Fruit fly (Drosophila melanogaster) whole organism, embryonic: Measurements from ENCODE around the gene CG18749.
A peak's percentile ranks its signal among the peaks of the same experiment; 100 is the strongest.

Experiments
- Adf1 ChIP-seq: fragments of 200-800 bp; sonication (Bioruptor generic); IDR thresholded peaks from 2 replicates; pipeline ENCODE4 v1.3.6; 2022; ENCODE audit warnings: missing biosample characterization, missing genetic modification characterization
- CG12104 ChIP-seq: fragments of 200-800 bp; sonication (Bioruptor generic); optimal IDR thresholded peaks from 3 replicates; lab custom pipeline; 2016; ENCODE audit warnings: missing biosample characterization, missing genetic modification characterization
- CG12155 ChIP-seq: fragments of 200-800 bp; sonication (Bioruptor generic); optimal IDR thresholded peaks from 3 replicates; lab custom pipeline; 2016; ENCODE audit warnings: missing biosample characterization, missing genetic modification characterization
- CG14050 ChIP-seq: fragments of 200-800 bp; sonication (Bioruptor generic); IDR thresholded peaks from 3 replicates; pipeline ENCODE4 v1.3.6; 2022; ENCODE audit warnings: missing biosample characterization, missing genetic modification characterization
- CG15601 ChIP-seq: fragments of 200-800 bp; sonication (Bioruptor generic); optimal IDR thresholded peaks from 3 replicates; lab custom pipeline; 2019; ENCODE audit warnings: missing biosample characterization, mild to moderate bottlenecking, missing genetic modification characterization, moderate library complexity
- CG1647 ChIP-seq: fragments of 200-800 bp; sonication (Bioruptor generic); optimal IDR thresholded peaks from 3 replicates; lab custom pipeline; 2016; ENCODE audit warnings: missing biosample characterization, missing genetic modification characterization
- CG2116 ChIP-seq: fragments of 200-800 bp; sonication (Bioruptor generic); optimal IDR thresholded peaks from 3 replicates; lab custom pipeline; 2018; ENCODE audit warnings: missing biosample characterization, mild to moderate bottlenecking, missing genetic modification characterization
- CG2199 ChIP-seq: fragments of 200-800 bp; sonication (Bioruptor generic); IDR thresholded peaks from 3 replicates; pipeline ENCODE4 v1.3.6; 2022; ENCODE audit warnings: missing biosample characterization, missing genetic modification characterization
- CG30403 ChIP-seq: fragments of 200-800 bp; sonication (Bioruptor generic); optimal IDR thresholded peaks from 3 replicates; lab custom pipeline; 2016; ENCODE audit warnings: missing biosample characterization, missing genetic modification characterization
- CG3163 ChIP-seq: fragments of 200-800 bp; sonication (Bioruptor generic); optimal IDR thresholded peaks from 3 replicates; lab custom pipeline; 2016; ENCODE audit warnings: missing biosample characterization, missing genetic modification characterization
- CG32767 ChIP-seq: fragments of 200-800 bp; sonication (Bioruptor generic); IDR thresholded peaks from 2 replicates; pipeline ENCODE4 v1.3.6; 2022; ENCODE audit warnings: missing biosample characterization, missing genetic modification characterization
- CG3407 ChIP-seq: fragments of 200-800 bp; sonication (Bioruptor generic); optimal IDR thresholded peaks from 2 replicates; lab custom pipeline; 2018; ENCODE audit warnings: missing biosample characterization, mild to moderate bottlenecking, missing genetic modification characterization
- CG4424 ChIP-seq: fragments of 200-800 bp; sonication (Bioruptor generic); optimal IDR thresholded peaks from 3 replicates; lab custom pipeline; 2016; ENCODE audit warnings: missing biosample characterization, missing genetic modification characterization
- CG6654 ChIP-seq: fragments of 200-800 bp; sonication (Bioruptor generic); optimal IDR thresholded peaks from 2 replicates; lab custom pipeline; 2017; ENCODE audit warnings: missing biosample characterization, mild to moderate bottlenecking, missing genetic modification characterization
- CG6765 ChIP-seq: fragments of 200-800 bp; sonication (Bioruptor generic); optimal IDR thresholded peaks from 3 replicates; lab custom pipeline; 2017; ENCODE audit warnings: missing biosample characterization, mild to moderate bottlenecking, missing genetic modification characterization
- CG6813 ChIP-seq: fragments of 200-800 bp; sonication (Bioruptor generic); optimal IDR thresholded peaks from 2 replicates; lab custom pipeline; 2017; ENCODE audit warnings: missing biosample characterization, missing genetic modification characterization, mild to moderate bottlenecking, moderate library complexity, missing genetic modification reagents
- CG7839 ChIP-seq: fragments of 200-800 bp; sonication (Bioruptor generic); optimal IDR thresholded peaks from 3 replicates; lab custom pipeline; 2018; ENCODE audit warnings: missing biosample characterization, mild to moderate bottlenecking, missing genetic modification characterization, moderate library complexity
- CG8478 ChIP-seq: fragments of >200 bp; optimal IDR thresholded peaks from 2 replicates; lab custom pipeline; 2018
- Camta ChIP-seq: fragments of 200-800 bp; sonication (Bioruptor generic); optimal IDR thresholded peaks from 2 replicates; lab custom pipeline; 2016; ENCODE audit warnings: missing biosample characterization, missing genetic modification characterization
- Dbx ChIP-seq: fragments of 200-800 bp; sonication (Bioruptor generic); IDR thresholded peaks from 3 replicates; pipeline ENCODE4 v1.3.6; 2022; ENCODE audit warnings: missing biosample characterization, missing genetic modification characterization
- Dip2 ChIP-seq: fragments of 200-800 bp; sonication (Bioruptor generic); IDR thresholded peaks from 2 replicates; pipeline ENCODE4 v1.3.6; 2022; ENCODE audit warnings: missing biosample characterization, missing genetic modification characterization
- Doc3 ChIP-seq: fragments of 200-800 bp; sonication (Bioruptor generic); IDR thresholded peaks from 3 replicates; pipeline ENCODE4 v1.3.6; 2022; ENCODE audit warnings: missing biosample characterization, missing genetic modification characterization; ENCODE audit not compliant: partially characterized antibody
- Dref ChIP-seq: fragments of 200-800 bp; sonication (Bioruptor generic); IDR thresholded peaks from 2 replicates; pipeline ENCODE4 v1.3.6; 2022; ENCODE audit warnings: missing biosample characterization, missing genetic modification characterization
- Fer2 ChIP-seq: fragments of 200-800 bp; sonication (Bioruptor generic); optimal IDR thresholded peaks from 2 replicates; lab custom pipeline; 2018; ENCODE audit warnings: missing biosample characterization, mild to moderate bottlenecking, missing genetic modification characterization, moderate library complexity
- HLH54F ChIP-seq: fragments of 200-800 bp; sonication (Bioruptor generic); optimal IDR thresholded peaks from 3 replicates; lab custom pipeline; 2016; ENCODE audit warnings: missing biosample characterization, missing genetic modification characterization
- Hand ChIP-seq: fragments of 200-800 bp; sonication (Bioruptor generic); optimal IDR thresholded peaks from 2 replicates; lab custom pipeline; 2017; ENCODE audit warnings: mild to moderate bottlenecking, missing biosample characterization, missing genetic modification reagents, missing genetic modification characterization
- HmgZ ChIP-seq: fragments of 200-800 bp; sonication (Bioruptor generic); optimal IDR thresholded peaks from 2 replicates; lab custom pipeline; 2018; ENCODE audit warnings: missing biosample characterization, mild to moderate bottlenecking, missing genetic modification characterization
- Hr78 ChIP-seq, 2 experiments: fragments of 200-800 bp in 1 of 2; fragments of >200 bp in 1 of 2; sonication (Bioruptor generic) in 1 of 2; optimal IDR thresholded peaks; 2 replicates each; lab custom pipeline; 2017 to 2019; ENCODE audit warnings: missing biosample characterization in 2 of 2, missing genetic modification characterization in 2 of 2, mild to moderate bottlenecking in 1 of 2, moderate library complexity in 1 of 2
- Six4 ChIP-seq: fragments of 200-800 bp; sonication (Bioruptor generic); optimal IDR thresholded peaks from 2 replicates; lab custom pipeline; 2016; ENCODE audit warnings: missing biosample characterization, missing genetic modification characterization
- Spps ChIP-seq: fragments of 200-800 bp; sonication (Bioruptor generic); optimal IDR thresholded peaks from 2 replicates; lab custom pipeline; 2018; ENCODE audit warnings: missing biosample characterization, mild to moderate bottlenecking, missing genetic modification characterization
- Sry-δ ChIP-seq: fragments of 200-800 bp; sonication (Bioruptor generic); optimal IDR thresholded peaks from 2 replicates; lab custom pipeline; 2016; ENCODE audit warnings: missing biosample characterization, missing genetic modification characterization
- Stat92E ChIP-seq, 3 experiments: fragments of >200 bp in 2 of 3; fragments of 200-800 bp in 1 of 3; sonication (Bioruptor generic) in 1 of 3; optimal IDR thresholded peaks; 2 replicates each; lab custom pipeline; 2017 to 2019; ENCODE audit warnings: missing biosample characterization in 3 of 3, missing genetic modification characterization in 3 of 3, mild to moderate bottlenecking in 1 of 3, moderate library complexity in 1 of 3
- TFAM ChIP-seq: fragments of 200-800 bp; sonication (Bioruptor generic); optimal IDR thresholded peaks from 2 replicates; lab custom pipeline; 2017; ENCODE audit warnings: missing biosample characterization, missing genetic modification characterization, inconsistent platforms
- cato ChIP-seq: fragments of 200-800 bp; sonication (Bioruptor generic); optimal IDR thresholded peaks from 2 replicates; lab custom pipeline; 2016; ENCODE audit warnings: missing biosample characterization, missing genetic modification characterization, borderline replicate concordance
- dati ChIP-seq: fragments of 200-800 bp; sonication (Bioruptor generic); IDR thresholded peaks from 2 replicates; pipeline ENCODE4 v1.3.6; 2022; ENCODE audit warnings: missing biosample characterization, missing genetic modification characterization
- dysf ChIP-seq: fragments of 200-800 bp; sonication (Bioruptor generic); IDR thresholded peaks from 3 replicates; pipeline ENCODE4 v1.3.6; 2022; ENCODE audit warnings: missing biosample characterization, missing genetic modification characterization
- fru ChIP-seq: fragments of >200 bp; optimal IDR thresholded peaks from 2 replicates; lab custom pipeline; 2017
- gro ChIP-seq: fragments of 200-800 bp; sonication (Bioruptor generic); optimal IDR thresholded peaks from 2 replicates; lab custom pipeline; 2016; ENCODE audit warnings: missing biosample characterization, missing genetic modification characterization
- ind ChIP-seq: fragments of 200-800 bp; sonication (Bioruptor generic); optimal IDR thresholded peaks from 3 replicates; lab custom pipeline; 2016; ENCODE audit warnings: missing biosample characterization, missing genetic modification characterization
- jing ChIP-seq: fragments of 200-800 bp; sonication (Bioruptor generic); optimal IDR thresholded peaks from 2 replicates; lab custom pipeline; 2018; ENCODE audit warnings: missing biosample characterization, mild to moderate bottlenecking, missing genetic modification characterization
- ken ChIP-seq: fragments of 200-800 bp; sonication (Bioruptor generic); IDR thresholded peaks from 3 replicates; pipeline ENCODE4 v1.3.6; 2022; ENCODE audit warnings: missing biosample characterization, missing genetic modification characterization
- maf-S ChIP-seq: fragments of 200-800 bp; sonication (Bioruptor generic); optimal IDR thresholded peaks from 2 replicates; lab custom pipeline; 2016; ENCODE audit warnings: missing biosample characterization, missing genetic modification characterization
- mirr ChIP-seq: fragments of 200-800 bp; sonication (Bioruptor generic); optimal IDR thresholded peaks from 3 replicates; lab custom pipeline; 2018; ENCODE audit warnings: missing biosample characterization, mild to moderate bottlenecking, missing genetic modification characterization
- mld ChIP-seq: fragments of 200-800 bp; sonication (Bioruptor generic); IDR thresholded peaks from 3 replicates; pipeline ENCODE4 v1.3.6; 2022; ENCODE audit warnings: missing biosample characterization, missing genetic modification characterization; ENCODE audit not compliant: partially characterized antibody
- p53 ChIP-seq: fragments of 200-800 bp; sonication (Bioruptor generic); optimal IDR thresholded peaks from 2 replicates; lab custom pipeline; 2016; ENCODE audit warnings: missing biosample characterization, missing genetic modification characterization
- pb ChIP-seq: fragments of 200-800 bp; sonication (Bioruptor generic); optimal IDR thresholded peaks from 3 replicates; lab custom pipeline; 2016; ENCODE audit warnings: missing biosample characterization, missing genetic modification characterization
- ro ChIP-seq: fragments of 200-800 bp; sonication (Bioruptor generic); IDR thresholded peaks from 2 replicates; pipeline ENCODE4 v1.3.6; 2022; ENCODE audit warnings: missing biosample characterization, missing genetic modification characterization
- shn ChIP-seq: fragments of 200-800 bp; sonication (Bioruptor generic); optimal IDR thresholded peaks from 3 replicates; lab custom pipeline; 2016; ENCODE audit warnings: missing biosample characterization, missing genetic modification characterization
- tgo ChIP-seq: fragments of 200-800 bp; sonication (Bioruptor generic); IDR thresholded peaks from 3 replicates; pipeline ENCODE4 v1.3.6; 2022; ENCODE audit warnings: missing biosample characterization, missing genetic modification characterization
- yki ChIP-seq: fragments of >200 bp; optimal IDR thresholded peaks from 3 replicates; lab custom pipeline; 2018
- zen2 ChIP-seq: fragments of 200-800 bp; sonication (Bioruptor generic); IDR thresholded peaks from 3 replicates; pipeline ENCODE4 v1.3.6; 2022; ENCODE audit warnings: missing biosample characterization, missing genetic modification characterization; ENCODE audit not compliant: partially characterized antibody

Gene CG18749

DNA sequence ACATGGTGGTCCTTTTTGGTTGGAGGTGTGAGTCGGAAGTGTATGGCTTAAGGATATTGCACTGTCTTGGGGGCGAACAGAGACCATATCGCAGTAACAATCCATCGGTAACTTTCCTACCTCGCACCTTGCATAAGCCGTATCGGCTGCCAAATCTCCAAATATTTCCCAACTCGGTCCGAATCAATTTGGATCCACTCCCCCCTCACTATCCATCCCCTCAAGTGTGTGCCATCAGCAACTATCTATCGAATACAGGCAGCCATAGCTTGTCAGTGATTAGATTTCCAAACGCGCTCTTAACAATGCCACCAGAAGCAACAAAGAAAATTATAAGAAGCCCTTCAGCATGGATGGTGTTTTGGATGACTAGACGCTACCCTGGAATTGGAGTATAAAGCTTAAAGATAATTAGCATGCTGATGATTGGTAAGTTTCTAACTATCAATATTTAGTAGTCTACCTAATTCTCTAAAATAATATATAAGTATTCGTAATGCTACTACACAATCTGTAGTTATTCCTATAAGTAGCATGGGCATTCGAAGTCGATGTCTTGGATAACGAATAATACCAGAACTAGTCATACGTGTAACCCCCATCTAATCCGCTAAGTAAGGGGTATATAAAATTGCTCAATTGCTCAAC is 37.1 kb upstream of the CG18749 start (continued):
- TF ChIP-seq maf-S (GFP tag; lab: Kevin White, UChicago) (no peak), Adf1 (GFP tag; lab: Robert Waterston, UW) (peak; percentile 12; the same call in 1 of the 2 replicates), cato (GFP tag; lab: Kevin White, UChicago) (no peak), yki (no peak), ro (GFP tag; lab: Robert Waterston, UW) (no peak), CG14050 (GFP tag; lab: Robert Waterston, UW) (peak; percentile 41; the same call in 2 of the 3 replicates), CG3407 (peak; percentile 9), TFAM (GFP tag; lab: Kevin White, UChicago) (no peak), dati (GFP tag; lab: Robert Waterston, UW) (no peak), CG32767 (GFP tag; lab: Robert Waterston, UW) (peak; percentile 45; the same call in 1 of the 2 replicates), CG12155 (GFP tag; lab: Kevin White, UChicago) (peak; percentile 50), CG2199 (GFP tag; lab: Robert Waterston, UW) (0 out of 3 replicates have a peak, but pooled peaks have one; percentile 8), Dbx (GFP tag; lab: Robert Waterston, UW) (0 out of 3 replicates have a peak, but pooled peaks have one; percentile 27), mld (GFP tag; lab: Robert Waterston, UW) (no peak), Hr78 (GFP tag; optimal IDR thresholded peaks at IDR 0.05; lab: Kevin White, UChicago) (no peak), HmgZ (tag; lab: Kevin White, UChicago) (peak; percentile 22), Dref (GFP tag; lab: Robert Waterston, UW) (no peak), CG1647 (GFP tag; lab: Kevin White, UChicago) (peak; percentile 17), fru (no peak), Sry-δ (GFP tag; lab: Kevin White, UChicago) (no peak), jing (GFP tag; lab: Kevin White, UChicago) (peak; percentile 43), CG4424 (GFP tag; lab: Kevin White, UChicago) (peak; percentile 2), Dip2 (GFP tag; lab: Robert Waterston, UW) (no peak), CG15601 (tag; lab: Kevin White, UChicago) (peak; percentile 60), CG8478 (lab: Kevin White, UChicago) (no peak), CG6813 (peak; percentile 34), CG30403 (GFP tag; lab: Kevin White, UChicago) (peak; percentile 59), shn (GFP tag; lab: Kevin White, UChicago) (no peak), Hand (GFP tag; lab: Kevin White, UChicago) (peak; percentile 14), Spps (peak; percentile 2), CG6765 (GFP tag; lab: Kevin White, UChicago) (no peak), CG12104 (GFP tag; lab: Kevin White, UChicago) (no peak), ind (peak; percentile 61), p53 (GFP tag; lab: Kevin White, UChicago) (no peak), Six4 (no peak), pb (no peak), mirr (peak; percentile 97), Fer2 (tag; lab: Kevin White, UChicago) (no peak), dysf (GFP tag; lab: Robert Waterston, UW) (peak; percentile 79), CG3163 (GFP tag; lab: Kevin White, UChicago) (no peak), CG6654 (no peak), CG7839 (tag; lab: Kevin White, UChicago) (peak; percentile 80), HLH54F (GFP tag; lab: Kevin White, UChicago) (peak; percentile 40), Doc3 (GFP tag; lab: Robert Waterston, UW) (no peak), Camta (GFP tag; lab: Kevin White, UChicago) (peak; percentile 2), Stat92E (GFP tag; optimal IDR thresholded peaks at IDR 0.05; lab: Kevin White, UChicago) (no peak), tgo (peak; percentile 63; the same call in 2 of the 3 replicates), ken (GFP tag; lab: Robert Waterston, UW) (no peak), zen2 (GFP tag; lab: Robert Waterston, UW) (no peak), CG2116 (GFP tag; lab: Kevin White, UChicago) (no peak), gro (GFP tag; lab: Kevin White, UChicago) (peak; percentile 34)
